Worm (Caenorhabditis elegans): ENCODE results near the gene srxa-9.

DNA sequence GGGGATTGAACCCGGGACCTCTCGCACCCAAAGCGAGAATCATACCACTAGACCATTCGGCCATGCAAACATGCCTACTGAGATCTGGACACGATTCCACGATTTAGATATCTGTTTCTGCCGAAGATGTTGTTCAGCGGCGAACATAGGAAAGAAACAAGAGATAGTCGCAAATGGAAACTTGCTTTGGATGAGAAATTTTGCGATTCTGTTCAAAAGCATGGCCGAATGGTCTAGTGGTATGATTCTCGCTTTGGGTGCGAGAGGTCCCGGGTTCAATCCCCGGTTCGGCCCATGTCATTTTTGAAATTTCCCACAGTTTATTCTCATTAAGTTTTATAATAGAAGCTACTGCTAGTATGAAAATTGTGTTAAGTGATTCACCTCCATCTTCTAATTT is 49.8 kb downstream of the srxa-9 start:
- TF ChIP-seq ceh-82 (tag; optimal IDR thresholded peaks at IDR 0.05) (no peak), ztf-1 (GFP tag; conservative IDR thresholded peaks at IDR 0.05) (no peak), blmp-1 (tag; optimal IDR thresholded peaks at IDR 0.05; ENCODE audit: insufficient read depth) (no peak), snpc-4 (tag; optimal IDR thresholded peaks at IDR 0.05) (no peak), mdl-1 (tag; optimal IDR thresholded peaks at IDR 0.05) (no peak), nhr-25 (tag; optimal IDR thresholded peaks at IDR 0.05) (no peak), aly-2 (tag; optimal IDR thresholded peaks at IDR 0.05) (no peak), nhr-237 (tag; optimal IDR thresholded peaks at IDR 0.05) (no peak), zag-1 (tag; optimal IDR thresholded peaks at IDR 0.05) (no peak), gmeb-1 (tag; optimal IDR thresholded peaks at IDR 0.05) (no peak), lin-11 (tag; optimal IDR thresholded peaks at IDR 0.05) (no peak)
